2 fruit fly cellular contexts compared by ENCODE assay signal in the genomic region with DNA sequence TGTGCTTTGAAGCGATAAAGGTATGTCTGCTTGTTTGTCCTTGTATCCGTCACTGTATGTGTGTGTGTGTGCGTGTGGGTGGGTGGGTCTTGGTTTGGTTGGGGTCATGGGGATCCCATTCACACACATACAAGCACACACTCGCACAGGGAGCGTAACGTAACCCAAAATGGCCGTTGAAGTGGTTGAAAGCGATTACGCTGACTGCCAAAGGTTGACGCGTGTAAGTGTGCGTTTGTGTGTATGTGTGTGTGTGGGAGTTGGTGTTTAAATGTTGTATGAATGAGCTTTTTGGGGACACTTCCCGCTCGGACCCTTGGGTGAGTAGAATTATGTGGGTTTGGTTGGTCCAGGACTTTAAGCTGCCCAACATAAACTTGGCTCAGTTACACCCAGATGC.
TF ChIP-seq lines count a peak whose summit lies in the region.

No protein-coding gene starts in this region.

- no peak for TF ChIP-seq CTCF in whole organism, embryonic (GFP tag; optimal IDR thresholded peaks at IDR 0.05; lab: Kevin White, UChicago)

TF ChIP-seq in whole organism, embryonic, 481 proteins besides CTCF, POLR2A, EP300 and RAD21:
- no peak for TF ChIP-seq tx (GFP tag; optimal IDR thresholded peaks at IDR 0.05; lab: Kevin White, UChicago)
- peak; percentile 14 for TF ChIP-seq cg (GFP tag; optimal IDR thresholded peaks at IDR 0.05; lab: Kevin White, UChicago)
- peak; percentile 32 for TF ChIP-seq Nf-YC (tag; optimal IDR thresholded peaks at IDR 0.05; lab: Kevin White, UChicago)
- TF ChIP-seq abd-A (tag; optimal IDR thresholded peaks at IDR 0.05; lab: Kevin White, UChicago): peak; percentile 63

TF ChIP-seq in whole organism, wandering third instar larva, 38 proteins besides CTCF, POLR2A, EP300 and RAD21:
- peak; percentile 66 for TF ChIP-seq Dfd (GFP tag; optimal IDR thresholded peaks at IDR 0.05; lab: Kevin White, UChicago)
- no peak for TF ChIP-seq dsf (GFP tag; optimal IDR thresholded peaks at IDR 0.05; lab: Kevin White, UChicago; ENCODE audit: borderline replicate concordance)
- no peak for TF ChIP-seq ey (GFP tag; optimal IDR thresholded peaks at IDR 0.05; lab: Kevin White, UChicago)
TF ChIP-seq in whole organism, wandering third instar larva: peak in this region for 1.

Comparison
In these comparisons a context has a peak if more than half of its experiments do, and no peak if none do; other contexts are left out.
1. Of the 10 proteins assayed by ChIP-seq in both whole organism, embryonic and whole organism, wandering third instar larva: peak only in whole organism, embryonic: none; only in whole organism, wandering third instar larva: Dfd; in both: none; in neither: 9.